Fruit fly (Drosophila melanogaster): ENCODE measurements around the gene Nedd4.

DNA sequence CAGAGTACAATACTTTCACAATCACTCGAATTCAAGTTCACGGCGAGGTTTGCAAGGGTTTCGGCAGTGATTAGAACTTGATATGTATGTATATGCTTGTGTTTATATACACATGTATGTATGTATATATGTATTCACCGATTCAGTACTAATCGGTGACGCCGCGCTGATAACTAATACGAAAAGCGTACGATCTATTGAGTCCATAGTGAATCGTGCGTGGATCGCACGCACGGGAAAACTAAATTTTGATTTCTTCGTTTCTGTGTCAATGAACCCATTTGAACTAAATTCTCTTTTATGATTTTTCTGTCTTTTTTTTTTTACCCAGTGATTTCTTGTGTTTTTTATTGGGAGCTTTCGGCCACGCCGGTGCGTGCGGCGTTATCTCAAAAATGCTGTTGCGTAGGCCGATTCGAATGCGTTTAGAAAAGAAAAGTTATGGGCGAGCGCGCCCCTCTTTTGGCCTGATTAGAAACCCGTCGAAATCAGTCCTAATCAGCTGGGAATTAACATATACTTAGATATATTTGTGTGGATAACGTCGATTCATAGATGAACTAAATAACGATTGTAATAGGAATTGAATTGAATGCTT is 36.0 kb upstream of the Nedd4 start:
- TF ChIP-seq CG32121 (GFP tag; IDR thresholded peaks at IDR 0.05): no peak
- TF ChIP-seq CG12605 (GFP tag; IDR thresholded peaks at IDR 0.05): no peak
- TF ChIP-seq CG9948 (tag; optimal IDR thresholded peaks at IDR 0.05): no peak
- no peak for TF ChIP-seq CG13204 (GFP tag; optimal IDR thresholded peaks at IDR 0.05)
- TF ChIP-seq CG34367 (tag; optimal IDR thresholded peaks at IDR 0.05): no peak
- TF ChIP-seq CG17806 (tag; optimal IDR thresholded peaks at IDR 0.05): no peak
- no peak for TF ChIP-seq Pif1A (GFP tag; optimal IDR thresholded peaks at IDR 0.05)
- no peak for TF ChIP-seq Pif1B (GFP tag; optimal IDR thresholded peaks at IDR 0.05)
